Worm (Caenorhabditis elegans) whole organism, L1 larva: ENCODE data around the gene tbx-7.

ENCODE experiments used
- blmp-1 ChIP-seq: fragments of 150-350 bp; optimal IDR thresholded peaks from 2 replicates; lab custom pipeline; 2014; ENCODE audit warnings: missing biosample characterization, missing genetic modification characterization
- ceh-63 ChIP-seq: fragments of 200-800 bp; sonication (Bioruptor generic); optimal IDR thresholded peaks from 2 replicates; lab custom pipeline; 2018; ENCODE audit warnings: mild to moderate bottlenecking, missing genetic modification characterization, missing compliant biosample characterization
- dpl-1 ChIP-seq, 3 experiments: fragments of 150-350 bp in 2 of 3; sonication (generic microtip) in 1 of 3; optimal IDR thresholded peaks; 2 replicates each; lab custom pipeline; 2014 to 2017; ENCODE audit warnings: missing biosample characterization in 3 of 3, missing genetic modification characterization in 3 of 3, missing genetic modification reagents in 3 of 3
- irx-1 ChIP-seq: sonication (generic microtip); optimal IDR thresholded peaks from 2 replicates; lab custom pipeline; 2016; ENCODE audit warnings: missing genetic modification characterization, missing compliant biosample characterization
- lin-35 ChIP-seq, 2 experiments: fragments of 150-350 bp; optimal IDR thresholded peaks; 2 replicates each; lab custom pipeline; 2014; ENCODE audit warnings: missing biosample characterization in 2 of 2, missing genetic modification characterization in 2 of 2, missing genetic modification reagents in 2 of 2
- lsy-2 ChIP-seq, 2 experiments: fragments of 150-350 bp; optimal IDR thresholded peaks; 2 replicates each; lab custom pipeline; 2014; ENCODE audit warnings: missing biosample characterization in 2 of 2, missing genetic modification characterization in 2 of 2
- nhr-11 ChIP-seq: fragments of 150-350 bp; optimal IDR thresholded peaks from 2 replicates; lab custom pipeline; 2014; ENCODE audit warnings: missing biosample characterization, missing genetic modification characterization
- nhr-12 ChIP-seq: sonication (generic microtip); optimal IDR thresholded peaks from 2 replicates; lab custom pipeline; 2017; ENCODE audit warnings: missing biosample characterization, missing genetic modification characterization
- nhr-47 ChIP-seq: sonication (generic microtip); optimal IDR thresholded peaks from 2 replicates; lab custom pipeline; 2016; ENCODE audit warnings: mild to moderate bottlenecking, missing genetic modification characterization, moderate library complexity, missing compliant biosample characterization
- snu-23 ChIP-seq: sonication (generic microtip); optimal IDR thresholded peaks from 2 replicates; lab custom pipeline; 2016; ENCODE audit warnings: missing genetic modification characterization, missing compliant biosample characterization

- no peak for TF ChIP-seq irx-1 (tag; lab: Kevin White, UChicago)
- TF ChIP-seq snu-23, result no peak
- TF ChIP-seq nhr-12 (tag; lab: Kevin White, UChicago), result no peak
- no peak for TF ChIP-seq ceh-63 (GFP tag; lab: Kevin White, UChicago)
- no peak for TF ChIP-seq lsy-2 (tag; optimal IDR thresholded peaks at IDR 0.05; lab: Kevin White, UChicago)
- no peak for TF ChIP-seq blmp-1 (tag; lab: Kevin White, UChicago)
- TF ChIP-seq dpl-1 (GFP tag; optimal IDR thresholded peaks at IDR 0.05; lab: Kevin White, UChicago), result no peak
- TF ChIP-seq lin-35 (GFP tag; optimal IDR thresholded peaks at IDR 0.05; lab: Kevin White, UChicago), result no peak
- no peak for TF ChIP-seq nhr-11 (tag; lab: Kevin White, UChicago)
- TF ChIP-seq nhr-47, result no peak
Observed at ce11 chrIII:6067557-6067956, 39.2 kb upstream of the tbx-7 start, which contains the start of gene mapk-15.
